Fruit fly (Drosophila melanogaster): ENCODE measurements around the gene IP3K2.
A peak's percentile ranks its signal among the peaks of the same experiment; 100 is the strongest.

Gene IP3K2

DNA sequence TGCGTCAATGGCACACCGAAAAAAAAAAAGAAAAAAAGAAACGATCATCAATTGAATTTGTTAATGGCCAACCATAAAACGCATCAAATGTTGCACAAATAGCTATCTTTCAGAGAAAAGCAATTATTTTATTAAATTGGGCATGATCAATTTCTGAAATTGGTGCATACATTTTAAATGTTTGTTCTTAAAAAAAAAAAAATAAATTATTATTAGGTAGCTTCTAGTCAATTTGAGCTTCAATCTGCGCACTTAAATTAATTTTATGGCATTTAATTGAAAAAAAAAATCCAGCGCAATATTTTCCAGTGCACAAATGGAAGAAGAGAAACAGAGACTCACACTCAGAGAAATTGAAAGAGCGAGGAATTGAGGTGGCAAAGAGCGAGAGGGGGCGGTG, 19.7 kb downstream of the IP3K2 start (continued):
- TF ChIP-seq ssp (GFP tag; IDR thresholded peaks at IDR 0.05) (peak; percentile 35; the same call in 1 of the 2 replicates), Hr51 (GFP tag; optimal IDR thresholded peaks at IDR 0.05) (peak; percentile 50 to 81), CG13123 (GFP tag; optimal IDR thresholded peaks at IDR 0.05) (peak; percentile 36), sqz (GFP tag; optimal IDR thresholded peaks at IDR 0.05) (no peak), Bteb2 (GFP tag; optimal IDR thresholded peaks at IDR 0.05) (peak; percentile 74), sisA (GFP tag; IDR thresholded peaks at IDR 0.05) (peak; percentile 67), grn (GFP tag; optimal IDR thresholded peaks at IDR 0.05) (no peak), CG32772 (GFP tag; IDR thresholded peaks at IDR 0.05) (peak; percentile 49), ERR (GFP tag; optimal IDR thresholded peaks at IDR 0.05) (peak; percentile 7), fu2 (GFP tag; optimal IDR thresholded peaks at IDR 0.05) (peak; percentile 74), CG10267 (tag; optimal IDR thresholded peaks at IDR 0.05) (peak; percentile 42), chif (GFP tag; optimal IDR thresholded peaks at IDR 0.05) (peak; percentile 59 to 66), ttk (GFP tag; IDR thresholded peaks at IDR 0.05) (0 out of 2 replicates have a peak, but pooled peaks have one; percentile 24), Dref (GFP tag; IDR thresholded peaks at IDR 0.05) (no peak), fd96Cb (tag; optimal IDR thresholded peaks at IDR 0.05) (peak; percentile 58), CG9437 (GFP tag; optimal IDR thresholded peaks at IDR 0.05) (peak; percentile 67), Dip3 (GFP tag; optimal IDR thresholded peaks at IDR 0.05) (peak; percentile 21), HLH3B (GFP tag; IDR thresholded peaks at IDR 0.05) (no peak), bcd (GFP tag; optimal IDR thresholded peaks at IDR 0.05) (peak; percentile 56), CG3065 (GFP tag; optimal IDR thresholded peaks at IDR 0.05) (peak; percentile 46), Awh (GFP tag; IDR thresholded peaks at IDR 0.05) (peak; percentile 25; the same call in 1 of the 2 replicates), slbo (GFP tag; IDR thresholded peaks at IDR 0.05) (peak; percentile 70), PHDP (tag; optimal IDR thresholded peaks at IDR 0.05) (peak; percentile 72), ac (GFP tag; optimal IDR thresholded peaks at IDR 0.05) (no peak), CG8388 (GFP tag; optimal IDR thresholded peaks at IDR 0.05) (peak; percentile 38), Camta (GFP tag; optimal IDR thresholded peaks at IDR 0.05) (peak; percentile 72), Antp (GFP tag; optimal IDR thresholded peaks at IDR 0.05) (peak; percentile 32), CG15514 (GFP tag; optimal IDR thresholded peaks at IDR 0.05) (peak; percentile 2), Ets65A (GFP tag) (peak; percentile 93), CG14014 (GFP tag; IDR thresholded peaks at IDR 0.05) (0 out of 2 replicates have a peak, but pooled peaks have one; percentile 32), gfzf (GFP tag; optimal IDR thresholded peaks at IDR 0.05) (no peak), CG30431 (GFP tag; optimal IDR thresholded peaks at IDR 0.05) (peak; percentile 19), Mes4 (GFP tag; optimal IDR thresholded peaks at IDR 0.05) (peak; percentile 52), org-1 (GFP tag; optimal IDR thresholded peaks at IDR 0.05) (peak; percentile 3), CG31224 (GFP tag; IDR thresholded peaks at IDR 0.05) (0 out of 2 replicates have a peak, but pooled peaks have one; percentile 21), cwo (GFP tag; optimal IDR thresholded peaks at IDR 0.05) (no peak), tio (GFP tag; optimal IDR thresholded peaks at IDR 0.05) (peak; percentile 81), CG11696 (GFP tag; IDR thresholded peaks at IDR 0.05) (0 out of 2 replicates have a peak, but pooled peaks have one; percentile 14), CG4820 (GFP tag; optimal IDR thresholded peaks at IDR 0.05) (peak; percentile 52), CG32767 (GFP tag; IDR thresholded peaks at IDR 0.05) (peak; percentile 61; the same call in 1 of the 2 replicates), CG17328 (GFP tag; IDR thresholded peaks at IDR 0.05) (0 out of 2 replicates have a peak, but pooled peaks have one; percentile 24), toy (GFP tag; IDR thresholded peaks at IDR 0.05) (0 out of 2 replicates have a peak, but pooled peaks have one; percentile 23), CG10147 (GFP tag; optimal IDR thresholded peaks at IDR 0.05) (peak; percentile 29), CG2120 (GFP tag; optimal IDR thresholded peaks at IDR 0.05) (peak; percentile 89), grau (tag; optimal IDR thresholded peaks at IDR 0.05) (peak; percentile 74), tgo (GFP tag; IDR thresholded peaks at IDR 0.05) (peak; percentile 68; the same call in 2 of the 3 replicates), lbe (GFP tag; optimal IDR thresholded peaks at IDR 0.05) (peak; percentile 43), eyg (GFP tag; optimal IDR thresholded peaks at IDR 0.05) (peak; percentile 26), CG30403 (GFP tag; optimal IDR thresholded peaks at IDR 0.05) (peak; percentile 85), CG13296 (GFP tag; optimal IDR thresholded peaks at IDR 0.05) (peak; percentile 57), CG17361 (GFP tag; IDR thresholded peaks at IDR 0.05) (peak; percentile 80)

Measured in whole organism, embryonic.